Fruit fly (Drosophila melanogaster): ENCODE results near the gene Ocho.

Gene Ocho

dm6 chr3L:14942769-14943168 is 31.9 kb upstream of the Ocho start (continued):
- TF ChIP-seq CG14710 (tag; optimal IDR thresholded peaks at IDR 0.05) (peak; percentile 58), CG8924 (tag; optimal IDR thresholded peaks at IDR 0.05) (no peak), E2f2 (GFP tag; IDR thresholded peaks at IDR 0.05) (peak; percentile 99), crp (GFP tag; optimal IDR thresholded peaks at IDR 0.05) (no peak), Dp (GFP tag; optimal IDR thresholded peaks at IDR 0.05) (peak; percentile 97), knrl (GFP tag; IDR thresholded peaks at IDR 0.05; ENCODE audit: partially characterized antibody) (peak; percentile 64), CG7357 (GFP tag; IDR thresholded peaks at IDR 0.05) (no peak), ewg (GFP tag; optimal IDR thresholded peaks at IDR 0.05) (no peak), Rx (GFP tag; IDR thresholded peaks at IDR 0.05) (no peak), oc (tag; optimal IDR thresholded peaks at IDR 0.05) (no peak), TFAM (GFP tag; optimal IDR thresholded peaks at IDR 0.05) (no peak), CG10979 (tag; optimal IDR thresholded peaks at IDR 0.05) (no peak), Dfd (GFP tag; optimal IDR thresholded peaks at IDR 0.05) (no peak), Ets65A (GFP tag) (peak; percentile 42), gfzf (GFP tag; optimal IDR thresholded peaks at IDR 0.05) (no peak), Stat92E (GFP tag; optimal IDR thresholded peaks at IDR 0.05) (peak in 1 of 3 experiments; percentile 61), CG15479 (GFP tag; optimal IDR thresholded peaks at IDR 0.05) (no peak), Doc3 (GFP tag; IDR thresholded peaks at IDR 0.05; ENCODE audit: partially characterized antibody) (peak; percentile 45; the same call in 2 of the 3 replicates), CG2116 (GFP tag; optimal IDR thresholded peaks at IDR 0.05) (peak; percentile 96), BEAF-32 (GFP tag; optimal IDR thresholded peaks at IDR 0.05) (peak; percentile 70), Ets97D (GFP tag; optimal IDR thresholded peaks at IDR 0.05) (peak; percentile 34)

DNA sequence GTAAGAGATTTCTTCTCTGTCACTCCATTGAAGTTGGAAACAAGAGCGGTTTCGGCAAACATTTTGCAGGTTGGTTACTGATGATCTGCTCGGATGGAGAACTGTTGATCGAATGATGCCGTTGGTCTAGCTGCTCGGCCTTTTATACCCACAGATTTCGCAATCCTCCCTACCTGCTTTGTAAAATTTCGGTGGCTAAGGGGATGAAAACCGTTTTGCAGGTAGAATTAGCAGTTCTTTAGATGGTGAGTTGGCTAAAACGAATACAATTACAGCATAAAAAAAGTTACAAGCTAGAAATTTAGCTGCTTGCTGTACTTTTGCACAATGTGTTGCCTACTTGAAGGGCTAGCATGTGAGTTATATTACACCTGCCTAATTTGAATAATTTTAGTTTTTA is 30.4 kb upstream of the Ocho start, which contains the start of gene CG13465:
Gene CG13465, minus strand, starts transcription at position 101 of the 400 bp plus-strand sequence.
- TF ChIP-seq CG12391 (tag; optimal IDR thresholded peaks at IDR 0.05) (no peak), CG17612 (GFP tag; IDR thresholded peaks at IDR 0.05) (no peak), wek (GFP tag; optimal IDR thresholded peaks at IDR 0.05) (no peak), CG4360 (GFP tag; IDR thresholded peaks at IDR 0.05) (0 out of 2 replicates have a peak, but pooled peaks have one; percentile 15), CG15479 (GFP tag; optimal IDR thresholded peaks at IDR 0.05) (peak; percentile 69), gce (GFP tag; IDR thresholded peaks at IDR 0.05) (no peak)

DNA sequence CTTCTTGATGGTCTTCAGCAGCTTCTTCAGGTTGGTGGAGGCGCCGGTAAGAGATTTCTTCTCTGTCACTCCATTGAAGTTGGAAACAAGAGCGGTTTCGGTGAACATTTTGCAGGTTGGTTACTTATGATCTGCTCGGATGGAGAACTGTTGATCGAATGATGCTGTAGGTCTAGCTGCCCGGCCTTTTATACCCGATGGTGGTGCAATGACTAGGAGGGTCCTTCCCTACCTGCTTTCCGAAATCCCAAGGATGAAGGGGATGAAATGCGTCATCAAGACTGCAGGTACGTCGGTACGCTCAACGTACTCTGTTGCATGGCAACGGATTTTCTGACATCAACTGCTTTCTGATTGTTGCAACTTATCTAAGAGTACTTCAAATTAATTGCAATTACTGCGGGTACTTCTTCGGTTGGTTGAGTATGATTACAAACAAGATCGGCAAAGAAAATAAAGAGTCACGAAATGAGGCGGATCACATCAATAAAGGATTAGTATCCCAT is 28.6 kb upstream of the Ocho start, which contains the start of gene BobA:
Gene BobA, minus strand, starts transcription at position 165 of the 506 bp plus-strand sequence.
- TF ChIP-seq Elba2 (GFP tag; optimal IDR thresholded peaks at IDR 0.05) (no peak), gfzf (GFP tag; optimal IDR thresholded peaks at IDR 0.05) (no peak), CG12942 (GFP tag; optimal IDR thresholded peaks at IDR 0.05) (no peak), CG17912 (GFP tag; optimal IDR thresholded peaks at IDR 0.05) (no peak), sr (GFP tag; IDR thresholded peaks at IDR 0.05) (no peak), CG12659 (GFP tag; optimal IDR thresholded peaks at IDR 0.05) (no peak), chn (GFP tag; optimal IDR thresholded peaks at IDR 0.05) (no peak), Ets65A (GFP tag) (peak; percentile 70), CG18011 (GFP tag; optimal IDR thresholded peaks at IDR 0.05) (no peak), dmrt11E (tag; optimal IDR thresholded peaks at IDR 0.05) (no peak), sens (GFP tag) (peak; percentile 19), gro (GFP tag; optimal IDR thresholded peaks at IDR 0.05) (no peak), pho (GFP tag; optimal IDR thresholded peaks at IDR 0.05) (no peak), her (GFP tag; optimal IDR thresholded peaks at IDR 0.05) (no peak), CG2199 (GFP tag; IDR thresholded peaks at IDR 0.05) (peak; percentile 53; the same call in 1 of the 3 replicates), CG5245 (GFP tag; optimal IDR thresholded peaks at IDR 0.05) (no peak), CG12104 (GFP tag; optimal IDR thresholded peaks at IDR 0.05) (no peak), CG1602 (GFP tag; optimal IDR thresholded peaks at IDR 0.05) (no peak), prd (optimal IDR thresholded peaks at IDR 0.05) (no peak), prd (GFP tag; IDR thresholded peaks at IDR 0.05) (peak; percentile 40; the same call in 1 of the 3 replicates), zf30C (GFP tag; optimal IDR thresholded peaks at IDR 0.05) (no peak), tgo (GFP tag; IDR thresholded peaks at IDR 0.05) (no peak), CG1792 (GFP tag; optimal IDR thresholded peaks at IDR 0.05) (no peak), chm (GFP tag; IDR thresholded peaks at IDR 0.05) (peak; percentile 46; the same call in 1 of the 2 replicates), NfI (GFP tag; optimal IDR thresholded peaks at IDR 0.05) (no peak)
